Worm (Caenorhabditis elegans): ENCODE data around the gene ace-3.

ace-3 gene

ce11 chrII:14250147-14250965, 44.9 kb downstream of the ace-3 start, which contains the start of gene hmg-1.1 (continued):
- TF ChIP-seq hrde-1 (tag; optimal IDR thresholded peaks at IDR 0.05; ENCODE audit: borderline replicate concordance) (no peak), let-607 (tag; optimal IDR thresholded peaks at IDR 0.05) (peak; percentile 80 to 95), Y53F4B.3 (GFP tag; IDR thresholded peaks at IDR 0.05) (no peak), K12H6.12 (tag; optimal IDR thresholded peaks at IDR 0.05) (peak; percentile 86), ztf-18 (tag; optimal IDR thresholded peaks at IDR 0.05) (peak; percentile 82), mxl-1 (tag; optimal IDR thresholded peaks at IDR 0.05) (no peak), gei-17 (GFP tag; optimal IDR thresholded peaks at IDR 0.05) (peak; percentile 49), aptf-2 (GFP tag; conservative IDR thresholded peaks at IDR 0.05) (0 out of 2 replicates have a peak, but pooled peaks have one; percentile 42), dox-1 (GFP tag; IDR thresholded peaks at IDR 0.05) (peak; percentile 88), madf-8 (GFP tag; conservative IDR thresholded peaks at IDR 0.05) (no peak), sea-2 (GFP tag; IDR thresholded peaks at IDR 0.05) (no peak), hlh-12 (tag; optimal IDR thresholded peaks at IDR 0.05) (no peak), lin-26 (GFP tag; IDR thresholded peaks at IDR 0.05) (peak; percentile 56; the same call in 1 of the 2 replicates), madf-3 (GFP tag; IDR thresholded peaks at IDR 0.05) (0 out of 2 replicates have a peak, but pooled peaks have one; percentile 52), die-1 (tag; optimal IDR thresholded peaks at IDR 0.05) (no peak), ccch-3 (GFP tag; optimal IDR thresholded peaks at IDR 0.05) (no peak), pha-4 (tag; optimal IDR thresholded peaks at IDR 0.05) (no peak), ZK185.1 (tag; optimal IDR thresholded peaks at IDR 0.05; ENCODE audit: poor library complexity, severe bottlenecking) (peak; percentile 41), egrh-3 (GFP tag; IDR thresholded peaks at IDR 0.05) (peak; percentile 22; the same call in 1 of the 2 replicates), D2030.7 (GFP tag; IDR thresholded peaks at IDR 0.05) (no peak), aptf-3 (GFP tag; IDR thresholded peaks at IDR 0.05) (no peak), sptf-2 (GFP tag; optimal IDR thresholded peaks at IDR 0.05) (no peak), ztf-26 (tag; optimal IDR thresholded peaks at IDR 0.05) (no peak), Y95B8A.8 (GFP tag; IDR thresholded peaks at IDR 0.05) (0 out of 2 replicates have a peak, but pooled peaks have one; percentile 38), T07F8.4 (tag; optimal IDR thresholded peaks at IDR 0.05) (no peak), somi-1 (GFP tag; optimal IDR thresholded peaks at IDR 0.05) (peak; percentile 29), pbrm-1 (GFP tag; IDR thresholded peaks at IDR 0.05) (peak; percentile 14; the same call in 1 of the 2 replicates), B0336.3 (GFP tag; IDR thresholded peaks at IDR 0.05) (peak; percentile 57), T26A5.8 (tag; optimal IDR thresholded peaks at IDR 0.05) (no peak), unc-130 (GFP tag; optimal IDR thresholded peaks at IDR 0.05) (no peak), nhr-179 (tag; optimal IDR thresholded peaks at IDR 0.05) (no peak), F10E7.11 (tag; optimal IDR thresholded peaks at IDR 0.05) (no peak), ceh-27 (GFP tag; optimal IDR thresholded peaks at IDR 0.05) (peak; percentile 87), sdz-38 (tag; optimal IDR thresholded peaks at IDR 0.05) (no peak), B0019.2 (GFP tag; conservative IDR thresholded peaks at IDR 0.05) (no peak), dpff-1 (tag; optimal IDR thresholded peaks at IDR 0.05) (no peak), atf-7 (tag; optimal IDR thresholded peaks at IDR 0.05) (peak; percentile 63), nhr-90 (tag; optimal IDR thresholded peaks at IDR 0.05) (peak; percentile 52), lin-40 (tag; optimal IDR thresholded peaks at IDR 0.05) (peak; percentile 65), mes-4 (tag; optimal IDR thresholded peaks at IDR 0.05) (no peak), akir-1 (GFP tag; optimal IDR thresholded peaks at IDR 0.05) (peak; percentile 35), F39B2.1 (GFP tag; IDR thresholded peaks at IDR 0.05) (no peak), mel-28 (tag; optimal IDR thresholded peaks at IDR 0.05; ENCODE audit: borderline replicate concordance) (no peak), F49E8.2 (tag; optimal IDR thresholded peaks at IDR 0.05; ENCODE audit: insufficient read depth) (no peak), lag-1 (GFP tag; IDR thresholded peaks at IDR 0.05) (0 out of 2 replicates have a peak, but pooled peaks have one; percentile 36), attf-5 (GFP tag; optimal IDR thresholded peaks at IDR 0.05) (peak; percentile 81), lsl-1 (GFP tag; optimal IDR thresholded peaks at IDR 0.05) (peak; percentile 8)

Measured in whole organism, young adult.